5 fruit fly cellular contexts compared by ENCODE assay signal in genomic region chr2L:5305240-5305875, dm6.
TF ChIP-seq lines count a peak whose summit lies in the region.

No protein-coding gene starts in this region.

- no peak for TF ChIP-seq CTCF in whole organism, embryonic (GFP tag; optimal IDR thresholded peaks at IDR 0.05; lab: Kevin White, UChicago)

TF ChIP-seq in whole organism, adult, 20 proteins besides CTCF, POLR2A, EP300 and RAD21:
- TF ChIP-seq CG33017 (tag; optimal IDR thresholded peaks at IDR 0.05; lab: Kevin White, UChicago) = no peak
- peak; percentile 91 for TF ChIP-seq CG12768 (GFP tag; optimal IDR thresholded peaks at IDR 0.05; lab: Kevin White, UChicago)
- TF ChIP-seq CG14711 (tag; optimal IDR thresholded peaks at IDR 0.05; lab: Kevin White, UChicago) = no peak
- no peak for TF ChIP-seq CG7045 (GFP tag; optimal IDR thresholded peaks at IDR 0.05; lab: Kevin White, UChicago)
- peak; percentile 91 for TF ChIP-seq Clk (GFP tag; optimal IDR thresholded peaks at IDR 0.05; lab: Kevin White, UChicago)
- peak; percentile 93 for TF ChIP-seq tj (GFP tag; optimal IDR thresholded peaks at IDR 0.05; lab: Kevin White, UChicago)
- no peak for TF ChIP-seq cnc (optimal IDR thresholded peaks at IDR 0.05; lab: Kevin White, UChicago)
- peak; percentile 4 for TF ChIP-seq bab1 (GFP tag; optimal IDR thresholded peaks at IDR 0.05; lab: Kevin White, UChicago)
- TF ChIP-seq cic (GFP tag; optimal IDR thresholded peaks at IDR 0.05; lab: Kevin White, UChicago) = peak; percentile 99
- peak; percentile 22 for TF ChIP-seq Hr96 (GFP tag; optimal IDR thresholded peaks at IDR 0.05; lab: Kevin White, UChicago)
- no peak for TF ChIP-seq CG5204 (GFP tag; optimal IDR thresholded peaks at IDR 0.05; lab: Kevin White, UChicago)
- peak; percentile 29 for TF ChIP-seq pad (GFP tag; optimal IDR thresholded peaks at IDR 0.05; lab: Kevin White, UChicago)
- TF ChIP-seq ovo (GFP tag; optimal IDR thresholded peaks at IDR 0.05; lab: Kevin White, UChicago) = peak; percentile 56
- peak; percentile 98 for TF ChIP-seq kay (GFP tag; lab: Kevin White, UChicago; ENCODE audit: borderline replicate concordance)
- peak; percentile 91 for TF ChIP-seq Mnt (GFP tag; optimal IDR thresholded peaks at IDR 0.05; lab: Kevin White, UChicago)
- peak; percentile 63 for TF ChIP-seq toe (GFP tag; optimal IDR thresholded peaks at IDR 0.05; lab: Kevin White, UChicago)
- no peak for TF ChIP-seq CG7101 (tag; optimal IDR thresholded peaks at IDR 0.05; lab: Kevin White, UChicago)
- no peak for TF ChIP-seq Crg-1 (GFP tag; optimal IDR thresholded peaks at IDR 0.05; lab: Kevin White, UChicago)

TF ChIP-seq in whole organism, embryonic, 481 proteins besides CTCF, POLR2A, EP300 and RAD21 (continues in another document):
- TF ChIP-seq Xbp1 (GFP tag; optimal IDR thresholded peaks at IDR 0.05; lab: Kevin White, UChicago) = no peak
- no peak for TF ChIP-seq sisA (GFP tag; IDR thresholded peaks at IDR 0.05; lab: Robert Waterston, UW)
- no peak for TF ChIP-seq Oli (tag; optimal IDR thresholded peaks at IDR 0.05; lab: Kevin White, UChicago)
- TF ChIP-seq fd64A (GFP tag; optimal IDR thresholded peaks at IDR 0.05; lab: Kevin White, UChicago) = no peak
- no peak for TF ChIP-seq Dek (tag; optimal IDR thresholded peaks at IDR 0.05; lab: Kevin White, UChicago)
- no peak for TF ChIP-seq dati (GFP tag; IDR thresholded peaks at IDR 0.05; lab: Robert Waterston, UW)
- TF ChIP-seq CG11093 (GFP tag; IDR thresholded peaks at IDR 0.05; lab: Robert Waterston, UW) = no peak
- no peak for TF ChIP-seq Opbp (GFP tag; IDR thresholded peaks at IDR 0.05; lab: Robert Waterston, UW; ENCODE audit: partially characterized antibody)
- no peak; the same call in 2 of the 3 replicates for TF ChIP-seq otp (GFP tag; IDR thresholded peaks at IDR 0.05; lab: Robert Waterston, UW)
- no peak for TF ChIP-seq CG13296 (GFP tag; optimal IDR thresholded peaks at IDR 0.05; lab: Kevin White, UChicago)
- TF ChIP-seq CG34422 (GFP tag; IDR thresholded peaks at IDR 0.05; lab: Robert Waterston, UW) = no peak
- TF ChIP-seq Fer1 (GFP tag; optimal IDR thresholded peaks at IDR 0.05; lab: Kevin White, UChicago) = no peak
- no peak for TF ChIP-seq slp2 (GFP tag; optimal IDR thresholded peaks at IDR 0.05; lab: Kevin White, UChicago)
- TF ChIP-seq CG31441 (GFP tag; IDR thresholded peaks at IDR 0.05; lab: Robert Waterston, UW) = no peak
- no peak for TF ChIP-seq maf-S (GFP tag; optimal IDR thresholded peaks at IDR 0.05; lab: Kevin White, UChicago)
- no peak for TF ChIP-seq Mrtf (GFP tag; IDR thresholded peaks at IDR 0.05; lab: Robert Waterston, UW)
- TF ChIP-seq Nf-YA (GFP tag; IDR thresholded peaks at IDR 0.05; lab: Robert Waterston, UW) = no peak
- TF ChIP-seq CG18764 (GFP tag; optimal IDR thresholded peaks at IDR 0.05; lab: Kevin White, UChicago) = no peak
- TF ChIP-seq grn (GFP tag; optimal IDR thresholded peaks at IDR 0.05; lab: Kevin White, UChicago) = peak; percentile 92
- no peak for TF ChIP-seq al (GFP tag; IDR thresholded peaks at IDR 0.05; lab: Robert Waterston, UW)

TF ChIP-seq in whole organism, prepupa, 60 proteins besides CTCF, POLR2A, EP300 and RAD21 (continues in another document):
- TF ChIP-seq esn (GFP tag; optimal IDR thresholded peaks at IDR 0.05; lab: Kevin White, UChicago) (peak; percentile 31), CG6163 (GFP tag; IDR thresholded peaks at IDR 0.05; lab: Robert Waterston, UW) (peak; percentile 49; the same call in 2 of the 3 replicates), spab (GFP tag; optimal IDR thresholded peaks at IDR 0.05; lab: Kevin White, UChicago) (no peak), Hr38 (GFP tag; optimal IDR thresholded peaks at IDR 0.05; lab: Kevin White, UChicago) (no peak), CG9139 (GFP tag; optimal IDR thresholded peaks at IDR 0.05; lab: Kevin White, UChicago) (no peak), CG15336 (GFP tag; IDR thresholded peaks at IDR 0.05; lab: Robert Waterston, UW) (peak; percentile 24; the same call in 1 of the 2 replicates), CG8119 (GFP tag; IDR thresholded peaks at IDR 0.05; lab: Robert Waterston, UW) (no peak), svp (GFP tag; lab: Kevin White, UChicago) (peak; percentile 93), ss (GFP tag; optimal IDR thresholded peaks at IDR 0.05; lab: Kevin White, UChicago) (peak; percentile 47 to 75), OdsH (GFP tag; optimal IDR thresholded peaks at IDR 0.05; lab: Kevin White, UChicago) (no peak), CG32006 (GFP tag; optimal IDR thresholded peaks at IDR 0.05; lab: Kevin White, UChicago) (no peak), acj6 (GFP tag; optimal IDR thresholded peaks at IDR 0.05; lab: Kevin White, UChicago) (no peak), CG4318 (GFP tag; optimal IDR thresholded peaks at IDR 0.05; lab: Kevin White, UChicago) (no peak), Met (GFP tag; optimal IDR thresholded peaks at IDR 0.05; lab: Kevin White, UChicago) (peak; percentile 41), CG34406 (GFP tag; optimal IDR thresholded peaks at IDR 0.05; lab: Kevin White, UChicago) (no peak), CG1621 (tag; optimal IDR thresholded peaks at IDR 0.05; lab: Kevin White, UChicago) (peak; percentile 16), Ets21C (GFP tag; optimal IDR thresholded peaks at IDR 0.05; lab: Kevin White, UChicago) (no peak), CG16779 (tag; optimal IDR thresholded peaks at IDR 0.05; lab: Kevin White, UChicago) (peak; percentile 52), lz (GFP tag; optimal IDR thresholded peaks at IDR 0.05; lab: Kevin White, UChicago) (peak; percentile 6), CG10631 (GFP tag; optimal IDR thresholded peaks at IDR 0.05; lab: Kevin White, UChicago) (no peak)

TF ChIP-seq in whole organism, pupa, 21 proteins besides CTCF, POLR2A, EP300 and RAD21:
- TF ChIP-seq CG15710 (tag; optimal IDR thresholded peaks at IDR 0.05; lab: Kevin White, UChicago) (no peak), CG14655 (GFP tag; optimal IDR thresholded peaks at IDR 0.05; lab: Kevin White, UChicago) (no peak), rn (GFP tag; IDR thresholded peaks at IDR 0.05; lab: Robert Waterston, UW) (no peak), Ets98B (GFP tag; IDR thresholded peaks at IDR 0.05; lab: Robert Waterston, UW) (peak; percentile 8; the same call in 1 of the 2 replicates), CG17806 (tag; optimal IDR thresholded peaks at IDR 0.05; lab: Kevin White, UChicago) (no peak), CG10348 (GFP tag; IDR thresholded peaks at IDR 0.05; lab: Robert Waterston, UW) (no peak), fd96Ca (GFP tag; IDR thresholded peaks at IDR 0.05; lab: Robert Waterston, UW) (peak; percentile 40; the same call in 1 of the 3 replicates), gl (tag; optimal IDR thresholded peaks at IDR 0.05; lab: Kevin White, UChicago) (no peak), CG34367 (tag; optimal IDR thresholded peaks at IDR 0.05; lab: Kevin White, UChicago) (peak; percentile 4), CG8301 (tag; optimal IDR thresholded peaks at IDR 0.05; lab: Kevin White, UChicago) (no peak), Pif1A (GFP tag; optimal IDR thresholded peaks at IDR 0.05; lab: Kevin White, UChicago) (no peak), Pif1B (GFP tag; optimal IDR thresholded peaks at IDR 0.05; lab: Kevin White, UChicago) (peak; percentile 15), CG32121 (GFP tag; IDR thresholded peaks at IDR 0.05; lab: Robert Waterston, UW) (no peak), CG8159 (tag; optimal IDR thresholded peaks at IDR 0.05; lab: Kevin White, UChicago) (no peak), CG13204 (GFP tag; optimal IDR thresholded peaks at IDR 0.05; lab: Kevin White, UChicago) (peak; percentile 96), Snoo (tag; optimal IDR thresholded peaks at IDR 0.05; lab: Kevin White, UChicago) (peak; percentile 35), D1 (tag; optimal IDR thresholded peaks at IDR 0.05; lab: Kevin White, UChicago) (no peak), EcR (GFP tag; optimal IDR thresholded peaks at IDR 0.05; lab: Kevin White, UChicago) (peak; percentile 96), CG9948 (tag; optimal IDR thresholded peaks at IDR 0.05; lab: Kevin White, UChicago) (no peak), CG12605 (GFP tag; IDR thresholded peaks at IDR 0.05; lab: Robert Waterston, UW) (peak; percentile 29; the same call in 1 of the 2 replicates), CG4496 (GFP tag; IDR thresholded peaks at IDR 0.05; lab: Robert Waterston, UW) (no peak; the same call in 1 of the 3 replicates)

TF ChIP-seq in whole organism, wandering third instar larva, 38 proteins besides CTCF, POLR2A, EP300 and RAD21 (continues in another document):
- peak; percentile 22 for TF ChIP-seq Hr83 (GFP tag; optimal IDR thresholded peaks at IDR 0.05; lab: Kevin White, UChicago; ENCODE audit: poor library complexity, severe bottlenecking)
- TF ChIP-seq h (GFP tag; optimal IDR thresholded peaks at IDR 0.05; lab: Kevin White, UChicago) = peak; percentile 80
- TF ChIP-seq CG9705 (GFP tag; optimal IDR thresholded peaks at IDR 0.05; lab: Kevin White, UChicago) = no peak
- TF ChIP-seq HLH106 (tag; optimal IDR thresholded peaks at IDR 0.05; lab: Kevin White, UChicago) = no peak
- no peak for TF ChIP-seq Dfd (GFP tag; optimal IDR thresholded peaks at IDR 0.05; lab: Kevin White, UChicago)
- TF ChIP-seq Rel (GFP tag; optimal IDR thresholded peaks at IDR 0.05; lab: Kevin White, UChicago) = peak; percentile 73
- TF ChIP-seq Rel (tag; optimal IDR thresholded peaks at IDR 0.05; lab: Kevin White, UChicago) = peak; percentile 78
- TF ChIP-seq lola (GFP tag; optimal IDR thresholded peaks at IDR 0.05; lab: Kevin White, UChicago) = no peak
- no peak for TF ChIP-seq CG32264 (GFP tag; optimal IDR thresholded peaks at IDR 0.05; lab: Kevin White, UChicago)
- TF ChIP-seq OdsH (GFP tag; optimal IDR thresholded peaks at IDR 0.05; lab: Kevin White, UChicago) = peak; percentile 35
- peak; percentile 25 for TF ChIP-seq Jra (GFP tag; optimal IDR thresholded peaks at IDR 0.05; lab: Kevin White, UChicago)
- peak; percentile 4 for TF ChIP-seq Hnf4 (GFP tag; optimal IDR thresholded peaks at IDR 0.05; lab: Kevin White, UChicago)
- peak; percentile 11 for TF ChIP-seq sage (GFP tag; optimal IDR thresholded peaks at IDR 0.05; lab: Kevin White, UChicago)
- no peak for TF ChIP-seq dsf (GFP tag; optimal IDR thresholded peaks at IDR 0.05; lab: Kevin White, UChicago; ENCODE audit: borderline replicate concordance)
- no peak for TF ChIP-seq Myc (optimal IDR thresholded peaks at IDR 0.05; lab: Kevin White, UChicago)
- TF ChIP-seq GATAd (GFP tag; optimal IDR thresholded peaks at IDR 0.05; lab: Kevin White, UChicago) = no peak
- no peak for TF ChIP-seq Hr78 (GFP tag; optimal IDR thresholded peaks at IDR 0.05; lab: Kevin White, UChicago)
- peak; percentile 45 for TF ChIP-seq fru (GFP tag; optimal IDR thresholded peaks at IDR 0.05; lab: Kevin White, UChicago)
- TF ChIP-seq jim (GFP tag; optimal IDR thresholded peaks at IDR 0.05; lab: Kevin White, UChicago) = peak; percentile 71
- peak; percentile 33 for TF ChIP-seq Sp1 (GFP tag; optimal IDR thresholded peaks at IDR 0.05; lab: Kevin White, UChicago)
- peak; percentile 13 for TF ChIP-seq ey (GFP tag; optimal IDR thresholded peaks at IDR 0.05; lab: Kevin White, UChicago)
- peak; percentile 65 for TF ChIP-seq br (GFP tag; optimal IDR thresholded peaks at IDR 0.05; lab: Kevin White, UChicago)
- no peak for TF ChIP-seq Abd-B (GFP tag; optimal IDR thresholded peaks at IDR 0.05; lab: Kevin White, UChicago)
- peak in 1 of 2 experiments; percentile 20 for TF ChIP-seq foxo (GFP tag; optimal IDR thresholded peaks at IDR 0.05; lab: Kevin White, UChicago)
